Worm (Caenorhabditis elegans) whole organism, L3 larva: ENCODE results near the gene mdt-15.

Source experiments
- fos-1 ChIP-seq: fragments of 150-350 bp; optimal IDR thresholded peaks from 2 replicates; lab custom pipeline; 2014; ENCODE audit warnings: missing biosample characterization, missing genetic modification characterization
- jun-1 ChIP-seq: fragments of 150-350 bp; optimal IDR thresholded peaks from 2 replicates; lab custom pipeline; 2014; ENCODE audit warnings: missing biosample characterization, missing genetic modification reagents, missing genetic modification characterization
- lin-15B ChIP-seq: fragments of 150-350 bp; optimal IDR thresholded peaks from 2 replicates; lab custom pipeline; 2014; ENCODE audit warnings: missing biosample characterization, missing genetic modification characterization
- mdl-1 ChIP-seq: fragments of 150-350 bp; optimal IDR thresholded peaks from 2 replicates; lab custom pipeline; 2014; ENCODE audit warnings: missing biosample characterization, missing genetic modification characterization
- nhr-11 ChIP-seq: fragments of 150-350 bp; optimal IDR thresholded peaks from 2 replicates; lab custom pipeline; 2014; ENCODE audit warnings: missing biosample characterization, missing genetic modification characterization
- pqm-1 ChIP-seq: fragments of 150-350 bp; optimal IDR thresholded peaks from 2 replicates; lab custom pipeline; 2017; ENCODE audit warnings: missing biosample characterization, missing genetic modification characterization, inconsistent platforms
- unc-39 ChIP-seq: sonication (generic microtip); optimal IDR thresholded peaks from 4 replicates; lab custom pipeline; 2017; ENCODE audit warnings: missing biosample characterization, missing genetic modification characterization
- zag-1 ChIP-seq: fragments of 150-350 bp; optimal IDR thresholded peaks from 2 replicates; lab custom pipeline; 2014; ENCODE audit warnings: missing biosample characterization, missing genetic modification characterization
- ztf-4 ChIP-seq: fragments of 150-350 bp; optimal IDR thresholded peaks from 2 replicates; lab custom pipeline; 2014; ENCODE audit warnings: missing biosample characterization, missing genetic modification characterization

ce11 chrIII:5875418-5875702, 41.8 kb upstream of the mdt-15 start:
- TF ChIP-seq fos-1 (tag; lab: Kevin White, UChicago) (no peak), nhr-11 (tag; lab: Kevin White, UChicago) (no peak), zag-1 (tag; lab: Kevin White, UChicago) (no peak), pqm-1 (no peak), mdl-1 (tag; lab: Kevin White, UChicago) (no peak), jun-1 (tag; lab: Kevin White, UChicago) (no peak), unc-39 (tag; lab: Kevin White, UChicago) (no peak), lin-15B (no peak), ztf-4 (tag; lab: Kevin White, UChicago) (no peak)
